Worm (Caenorhabditis elegans) whole organism, young adult: ENCODE data around the gene Y22D7AL.7.

Source experiments
- B0261.1 ChIP-seq: sonication (generic microtip); optimal IDR thresholded peaks from 2 replicates; lab custom pipeline; 2016; ENCODE audit warnings: mild to moderate bottlenecking, missing genetic modification characterization, moderate library complexity, missing compliant biosample characterization
- D2030.7 ChIP-seq: fragments of 200-800 bp; sonication (Bioruptor generic); IDR thresholded peaks from 2 replicates; pipeline ENCODE4 v1.3.6; 2022; ENCODE audit warnings: missing genetic modification reagents, missing genetic modification characterization, missing compliant biosample characterization
- F10E7.11 ChIP-seq: sonication (generic microtip); optimal IDR thresholded peaks from 2 replicates; lab custom pipeline; 2017; ENCODE audit warnings: mild to moderate bottlenecking, missing genetic modification characterization, moderate library complexity, missing compliant biosample characterization
- F23B12.7 ChIP-seq: sonication (generic microtip); optimal IDR thresholded peaks from 2 replicates; lab custom pipeline; 2017; ENCODE audit warnings: missing genetic modification characterization, mild to moderate bottlenecking, missing compliant biosample characterization, antibody characterized with exemption, moderate library complexity; ENCODE audit not compliant: insufficient read depth
- F52B5.7 ChIP-seq: sonication (generic microtip); optimal IDR thresholded peaks from 2 replicates; lab custom pipeline; 2016; ENCODE audit warnings: mild to moderate bottlenecking, missing genetic modification characterization, missing compliant biosample characterization
- T07F8.4 ChIP-seq: sonication (generic microtip); optimal IDR thresholded peaks from 2 replicates; lab custom pipeline; 2016; ENCODE audit warnings: mild to moderate bottlenecking, missing genetic modification characterization, moderate library complexity, missing compliant biosample characterization
- Y53G8AR.9 ChIP-seq: fragments of 200-800 bp; sonication (Bioruptor generic); conservative IDR thresholded peaks from 2 replicates; pipeline ENCODE4 v1.3.6; 2022; ENCODE audit warnings: missing genetic modification reagents, missing genetic modification characterization, missing compliant biosample characterization
- Y56A3A.18 ChIP-seq: fragments of 200-800 bp; sonication (Bioruptor generic); IDR thresholded peaks from 2 replicates; pipeline ENCODE4 v1.3.6; 2022; ENCODE audit warnings: missing genetic modification reagents, missing genetic modification characterization, missing compliant biosample characterization
- Y95B8A.8 ChIP-seq: fragments of 200-800 bp; sonication (Bioruptor generic); IDR thresholded peaks from 2 replicates; pipeline ENCODE4 v1.3.6; 2022; ENCODE audit warnings: missing genetic modification reagents, missing genetic modification characterization, missing compliant biosample characterization
- akir-1 ChIP-seq: fragments of 200-800 bp; sonication (Bioruptor generic); optimal IDR thresholded peaks from 2 replicates; lab custom pipeline; 2018; ENCODE audit warnings: mild to moderate bottlenecking, missing genetic modification characterization, moderate library complexity, missing compliant biosample characterization
- ama-1 ChIP-seq, 3 experiments: fragments of 150-350 bp in 1 of 3; sonication (generic microtip) in 2 of 3; optimal IDR thresholded peaks; 2 replicates each; lab custom pipeline; 2014 to 2018; ENCODE audit warnings: missing biosample characterization in 2 of 3, missing genetic modification characterization in 2 of 3, missing genetic modification reagents in 2 of 3
- attf-3 ChIP-seq: fragments of 200-800 bp; sonication (Bioruptor generic); conservative IDR thresholded peaks from 2 replicates; pipeline ENCODE4 v1.3.6; 2022; ENCODE audit warnings: missing genetic modification reagents, missing genetic modification characterization, missing compliant biosample characterization
- ccch-3 ChIP-seq: fragments of 200-800 bp; sonication (Bioruptor generic); optimal IDR thresholded peaks from 2 replicates; lab custom pipeline; 2018; ENCODE audit warnings: mild to moderate bottlenecking, missing genetic modification characterization, missing compliant biosample characterization
- cebp-1 ChIP-seq, 2 experiments: fragments of 200-800 bp in 1 of 2; sonication (Bioruptor generic) in 1 of 2; sonication (generic microtip) in 1 of 2; IDR thresholded peaks in 1 of 2; optimal IDR thresholded peaks in 1 of 2; 2 replicates each; pipeline versions ENCODE4 v1.3.6 to Lab custom; 2017 to 2022; ENCODE audit warnings: missing compliant biosample characterization in 2 of 2, missing genetic modification characterization in 2 of 2, mild to moderate bottlenecking in 1 of 2, missing genetic modification reagents in 1 of 2, moderate library complexity in 1 of 2
- ceh-40 ChIP-seq: fragments of 200-800 bp; sonication (Bioruptor generic); IDR thresholded peaks from 2 replicates; pipeline ENCODE4 v1.3.6; 2022; ENCODE audit warnings: missing genetic modification characterization, missing compliant biosample characterization
- chd-7 ChIP-seq: sonication (generic microtip); optimal IDR thresholded peaks from 2 replicates; lab custom pipeline; 2016; ENCODE audit warnings: mild to moderate bottlenecking, missing genetic modification characterization, moderate library complexity, missing compliant biosample characterization
- die-1 ChIP-seq: sonication (generic microtip); optimal IDR thresholded peaks from 2 replicates; lab custom pipeline; 2016; ENCODE audit warnings: missing genotype, mild to moderate bottlenecking, missing genetic modification characterization, missing compliant biosample characterization
- dpl-1 ChIP-seq: fragments of 150-350 bp; optimal IDR thresholded peaks from 2 replicates; lab custom pipeline; 2014; ENCODE audit warnings: missing biosample characterization, missing genetic modification reagents, missing genetic modification characterization
- efl-1 ChIP-seq: fragments of 150-350 bp; optimal IDR thresholded peaks from 2 replicates; lab custom pipeline; 2014; ENCODE audit warnings: missing biosample characterization, missing genetic modification reagents, missing genetic modification characterization
- egl-18 ChIP-seq: fragments of 200-800 bp; sonication (Bioruptor generic); IDR thresholded peaks from 2 replicates; pipeline ENCODE4 v1.3.6; 2022; ENCODE audit warnings: missing genetic modification reagents, missing genetic modification characterization, missing compliant biosample characterization
- egl-44 ChIP-seq: fragments of 200-800 bp; sonication (Bioruptor generic); IDR thresholded peaks from 2 replicates; pipeline ENCODE4 v1.3.6; 2022; ENCODE audit warnings: missing genetic modification reagents, missing genetic modification characterization, missing compliant biosample characterization
- him-1 ChIP-seq: sonication (generic microtip); optimal IDR thresholded peaks from 2 replicates; lab custom pipeline; 2016; ENCODE audit warnings: missing genotype, missing genetic modification reagents, missing genetic modification characterization, missing compliant biosample characterization
- hsf-1 ChIP-seq: fragments of 200-800 bp; sonication (Bioruptor generic); IDR thresholded peaks from 2 replicates; pipeline ENCODE4 v1.3.6; 2022; ENCODE audit warnings: missing genetic modification reagents, missing genetic modification characterization, missing compliant biosample characterization
- let-526 ChIP-seq: fragments of 200-800 bp; sonication (Bioruptor generic); IDR thresholded peaks from 2 replicates; pipeline ENCODE4 v1.3.6; 2022; ENCODE audit warnings: missing genetic modification reagents, missing genetic modification characterization, missing compliant biosample characterization
- lin-54 ChIP-seq: fragments of 200-800 bp; sonication (Bioruptor generic); optimal IDR thresholded peaks from 2 replicates; lab custom pipeline; 2018; ENCODE audit warnings: mild to moderate bottlenecking, missing genetic modification characterization, missing compliant biosample characterization
- lir-1 ChIP-seq: fragments of 200-800 bp; sonication (Bioruptor generic); conservative IDR thresholded peaks from 2 replicates; pipeline ENCODE4 v1.3.6; 2022; ENCODE audit warnings: missing genetic modification reagents, missing genetic modification characterization, missing compliant biosample characterization
- lsy-27 ChIP-seq: sonication (generic microtip); optimal IDR thresholded peaks from 2 replicates; lab custom pipeline; 2017; ENCODE audit warnings: missing genetic modification characterization, mild to moderate bottlenecking, missing compliant biosample characterization, antibody characterized with exemption, missing genotype, borderline replicate concordance; ENCODE audit not compliant: insufficient read depth
- madf-10 ChIP-seq: sonication (generic microtip); optimal IDR thresholded peaks from 2 replicates; lab custom pipeline; 2016; ENCODE audit warnings: mild to moderate bottlenecking, missing genetic modification characterization, missing compliant biosample characterization
- madf-8 ChIP-seq: fragments of 200-800 bp; sonication (Bioruptor generic); conservative IDR thresholded peaks from 2 replicates; pipeline ENCODE4 v1.3.6; 2022; ENCODE audit warnings: missing genetic modification reagents, missing genetic modification characterization, missing compliant biosample characterization
- mcd-1 ChIP-seq: fragments of 200-800 bp; sonication (Bioruptor generic); IDR thresholded peaks from 2 replicates; pipeline ENCODE4 v1.3.6; 2022; ENCODE audit warnings: missing genetic modification reagents, missing genetic modification characterization, missing compliant biosample characterization
- mel-28 ChIP-seq: sonication (generic microtip); optimal IDR thresholded peaks from 2 replicates; lab custom pipeline; 2016; ENCODE audit warnings: borderline replicate concordance, mild to moderate bottlenecking, missing genetic modification characterization, missing compliant biosample characterization
- mes-4 ChIP-seq: sonication (generic microtip); optimal IDR thresholded peaks from 2 replicates; lab custom pipeline; 2016; ENCODE audit warnings: missing genotype, missing genetic modification characterization, missing compliant biosample characterization
- mxl-1 ChIP-seq: sonication (generic microtip); optimal IDR thresholded peaks from 2 replicates; lab custom pipeline; 2016; ENCODE audit warnings: missing genetic modification characterization, missing compliant biosample characterization
- nfya-2 ChIP-seq: fragments of 200-800 bp; sonication (Bioruptor generic); IDR thresholded peaks from 2 replicates; pipeline ENCODE4 v1.3.6; 2022; ENCODE audit warnings: missing genetic modification reagents, missing genetic modification characterization, missing compliant biosample characterization
- nhr-90 ChIP-seq: sonication (generic microtip); optimal IDR thresholded peaks from 2 replicates; lab custom pipeline; 2016; ENCODE audit warnings: missing genotype, mild to moderate bottlenecking, missing genetic modification characterization, missing compliant biosample characterization
- pbrm-1 ChIP-seq: fragments of 200-800 bp; sonication (Bioruptor generic); IDR thresholded peaks from 2 replicates; pipeline ENCODE4 v1.3.6; 2022; ENCODE audit warnings: missing genetic modification reagents, missing genetic modification characterization, missing compliant biosample characterization
- rpc-1 ChIP-seq, 2 experiments: fragments of 150-350 bp in 1 of 2; sonication (generic microtip) in 1 of 2; optimal IDR thresholded peaks; 2 replicates each; lab custom pipeline; 2014 to 2018; ENCODE audit warnings: missing biosample characterization in 1 of 2, missing genetic modification characterization in 1 of 2, missing genetic modification reagents in 1 of 2, missing genotype in 1 of 2
- snpc-1.3 ChIP-seq: sonication (generic microtip); optimal IDR thresholded peaks from 2 replicates; lab custom pipeline; 2017; ENCODE audit warnings: missing genetic modification characterization, mild to moderate bottlenecking, missing compliant biosample characterization, antibody characterized with exemption, moderate library complexity, missing genotype, missing genetic modification reagents; ENCODE audit not compliant: insufficient read depth
- snpc-3.4 ChIP-seq: sonication (generic microtip); optimal IDR thresholded peaks from 2 replicates; lab custom pipeline; 2017; ENCODE audit warnings: missing genetic modification characterization, mild to moderate bottlenecking, missing compliant biosample characterization, antibody characterized with exemption, moderate library complexity, missing genotype, missing genetic modification reagents
- tbp1 ChIP-seq: fragments of 200-800 bp; sonication (Bioruptor generic); optimal IDR thresholded peaks from 2 replicates; lab custom pipeline; 2018; ENCODE audit warnings: mild to moderate bottlenecking, missing genetic modification characterization, missing compliant biosample characterization
- tbx-9 ChIP-seq: sonication (generic microtip); optimal IDR thresholded peaks from 2 replicates; lab custom pipeline; 2016; ENCODE audit warnings: borderline replicate concordance, missing genetic modification characterization, inconsistent platforms, missing compliant biosample characterization
- unc-62 ChIP-seq: fragments of 150-350 bp; optimal IDR thresholded peaks from 2 replicates; lab custom pipeline; 2014; ENCODE audit warnings: missing biosample characterization, missing genetic modification reagents, missing genetic modification characterization
- ztf-18 ChIP-seq: sonication (generic microtip); optimal IDR thresholded peaks from 2 replicates; lab custom pipeline; 2016; ENCODE audit warnings: missing genotype, mild to moderate bottlenecking, missing genetic modification characterization, missing compliant biosample characterization
- ztf-22 ChIP-seq: fragments of 200-800 bp; sonication (Bioruptor generic); optimal IDR thresholded peaks from 2 replicates; lab custom pipeline; 2018; ENCODE audit warnings: mild to moderate bottlenecking, missing genetic modification characterization, moderate library complexity, missing compliant biosample characterization
- ztf-25 ChIP-seq: fragments of 200-800 bp; sonication (Bioruptor generic); IDR thresholded peaks from 2 replicates; pipeline ENCODE4 v1.3.6; 2022; ENCODE audit warnings: missing genetic modification reagents, missing genetic modification characterization, missing compliant biosample characterization
- ztf-28 ChIP-seq: fragments of 200-800 bp; sonication (Bioruptor generic); IDR thresholded peaks from 2 replicates; pipeline ENCODE4 v1.3.6; 2022; ENCODE audit warnings: missing genetic modification reagents, missing genetic modification characterization, missing compliant biosample characterization

Gene Y22D7AL.7

ce11 chrIII:1598927-1599326 lies 22.4 kb downstream of the Y22D7AL.7 start:
- TF ChIP-seq nhr-90 (tag; lab: Kevin White, UChicago) = peak; percentile 60
- TF ChIP-seq hsf-1 (GFP tag; lab: Robert Waterston, UW) = no peak
- TF ChIP-seq D2030.7 (GFP tag; lab: Robert Waterston, UW) = peak; percentile 61
- no peak for TF ChIP-seq mes-4 (tag; lab: Kevin White, UChicago)
- TF ChIP-seq F23B12.7 (tag; lab: Kevin White, UChicago) = peak; percentile 30
- no peak for TF ChIP-seq cebp-1 (GFP tag; IDR thresholded peaks at IDR 0.05; lab: Robert Waterston, UW)
- peak; percentile 41 for TF ChIP-seq cebp-1 (tag; optimal IDR thresholded peaks at IDR 0.05; lab: Kevin White, UChicago)
- TF ChIP-seq nfya-2 (GFP tag; lab: Robert Waterston, UW) = no peak
- TF ChIP-seq mel-28 (tag; lab: Kevin White, UChicago) = no peak
- TF ChIP-seq die-1 = peak; percentile 70
- 0 out of 2 replicates have a peak, but pooled peaks have one; percentile 55 for TF ChIP-seq Y53G8AR.9 (GFP tag; lab: Robert Waterston, UW)
- 0 out of 2 replicates have a peak, but pooled peaks have one; percentile 21 for TF ChIP-seq Y56A3A.18 (GFP tag; lab: Robert Waterston, UW)
- TF ChIP-seq snpc-3.4 (tag; lab: Kevin White, UChicago) = peak; percentile 31
- peak; percentile 65; the same call in 1 of the 2 replicates for TF ChIP-seq pbrm-1 (GFP tag; lab: Robert Waterston, UW)
- no peak for TF ChIP-seq unc-62 (GFP tag; lab: Kevin White, UChicago)
- peak; percentile 51 for TF ChIP-seq mxl-1 (tag; lab: Kevin White, UChicago)
- TF ChIP-seq dpl-1 (GFP tag; lab: Kevin White, UChicago) = no peak
- TF ChIP-seq lir-1 (GFP tag; lab: Robert Waterston, UW) = no peak
- peak; percentile 52 for TF ChIP-seq lin-54 (GFP tag; lab: Kevin White, UChicago)
- no peak for TF ChIP-seq madf-10
- TF ChIP-seq efl-1 (GFP tag; lab: Kevin White, UChicago) = peak; percentile 4
- no peak for TF ChIP-seq ccch-3 (GFP tag; lab: Kevin White, UChicago)
- peak; percentile 34 for TF ChIP-seq ztf-18 (tag; lab: Kevin White, UChicago)
- TF ChIP-seq tbp1 (GFP tag; lab: Kevin White, UChicago) = peak; percentile 95
- peak; percentile 1 for TF ChIP-seq T07F8.4 (tag; lab: Kevin White, UChicago)
- no peak for TF ChIP-seq chd-7 (tag; lab: Kevin White, UChicago)
- TF ChIP-seq egl-18 (GFP tag; lab: Robert Waterston, UW) = no peak
- TF ChIP-seq rpc-1 (optimal IDR thresholded peaks at IDR 0.05; lab: Kevin White, UChicago) = peak; percentile 76
- peak; percentile 92 for TF ChIP-seq rpc-1 (tag; optimal IDR thresholded peaks at IDR 0.05; lab: Kevin White, UChicago)
- TF ChIP-seq tbx-9 (tag; lab: Kevin White, UChicago) = no peak
- peak; percentile 59 for TF ChIP-seq snpc-1.3 (tag; lab: Kevin White, UChicago)
- TF ChIP-seq attf-3 (GFP tag; lab: Robert Waterston, UW) = no peak
- no peak for TF ChIP-seq lsy-27 (tag; lab: Kevin White, UChicago)
- 0 out of 2 replicates have a peak, but pooled peaks have one; percentile 5 for TF ChIP-seq mcd-1 (GFP tag; lab: Robert Waterston, UW)
- TF ChIP-seq ztf-25 (GFP tag; lab: Robert Waterston, UW) = 0 out of 2 replicates have a peak, but pooled peaks have one; percentile 66
- TF ChIP-seq ama-1 (optimal IDR thresholded peaks at IDR 0.05; lab: Kevin White, UChicago) = no peak
- TF ChIP-seq ama-1 (GFP tag; optimal IDR thresholded peaks at IDR 0.05; lab: Kevin White, UChicago) = peak; percentile 28 to 42
- TF ChIP-seq ztf-22 (GFP tag; lab: Kevin White, UChicago) = no peak
- TF ChIP-seq Y95B8A.8 (GFP tag; lab: Robert Waterston, UW) = 0 out of 2 replicates have a peak, but pooled peaks have one; percentile 26
- peak; percentile 73 for TF ChIP-seq B0261.1 (tag; lab: Kevin White, UChicago)
- TF ChIP-seq akir-1 (GFP tag; lab: Kevin White, UChicago) = no peak
- no peak for TF ChIP-seq ceh-40 (GFP tag; lab: Robert Waterston, UW)
- 0 out of 2 replicates have a peak, but pooled peaks have one; percentile 49 for TF ChIP-seq egl-44 (GFP tag; lab: Robert Waterston, UW)
- no peak for TF ChIP-seq F10E7.11
- TF ChIP-seq let-526 (GFP tag; lab: Robert Waterston, UW) = no peak
- TF ChIP-seq F52B5.7 = no peak
- peak; percentile 16 for TF ChIP-seq him-1 (tag; lab: Kevin White, UChicago)
- TF ChIP-seq madf-8 (GFP tag; lab: Robert Waterston, UW) = no peak
- TF ChIP-seq ztf-28 = no peak
